Worm (Caenorhabditis elegans): ENCODE data around the gene mdt-15.

- TF ChIP-seq ama-1 (optimal IDR thresholded peaks at IDR 0.05) (no peak), hlh-15 (tag; optimal IDR thresholded peaks at IDR 0.05) (no peak), che-1 (tag; optimal IDR thresholded peaks at IDR 0.05) (no peak), tbx-2 (tag; optimal IDR thresholded peaks at IDR 0.05) (no peak), ets-4 (tag; optimal IDR thresholded peaks at IDR 0.05) (no peak), nhr-11 (tag; optimal IDR thresholded peaks at IDR 0.05) (no peak), pha-4 (tag; optimal IDR thresholded peaks at IDR 0.05) (no peak), ceh-2 (tag; optimal IDR thresholded peaks at IDR 0.05) (no peak), elt-2 (tag; optimal IDR thresholded peaks at IDR 0.05) (no peak)
Observed at ce11 chrIII:5868401-5868800, 34.9 kb upstream of the mdt-15 start, which contains the start of gene eng-1.
